Worm (Caenorhabditis elegans) whole organism, young adult: ENCODE data around the gene T26C5.5.

Experiments used
- B0019.2 ChIP-seq: fragments of 200-800 bp; sonication (Bioruptor generic); conservative IDR thresholded peaks from 2 replicates; pipeline ENCODE4 v1.3.6; 2022; ENCODE audit warnings: missing genetic modification reagents, missing genetic modification characterization, missing compliant biosample characterization
- C06A6.2 ChIP-seq: fragments of 200-800 bp; sonication (Bioruptor generic); conservative IDR thresholded peaks from 2 replicates; pipeline ENCODE4 v1.3.6; 2022; ENCODE audit warnings: missing genetic modification characterization, missing compliant biosample characterization
- D2030.7 ChIP-seq: fragments of 200-800 bp; sonication (Bioruptor generic); IDR thresholded peaks from 2 replicates; pipeline ENCODE4 v1.3.6; 2022; ENCODE audit warnings: missing genetic modification reagents, missing genetic modification characterization, missing compliant biosample characterization
- F33H1.4 ChIP-seq: fragments of 200-800 bp; sonication (Bioruptor generic); IDR thresholded peaks from 2 replicates; pipeline ENCODE4 v1.3.6; 2022; ENCODE audit warnings: missing genetic modification reagents, missing genetic modification characterization, missing compliant biosample characterization
- F49E8.2 ChIP-seq: sonication (generic microtip); optimal IDR thresholded peaks from 3 replicates; lab custom pipeline; 2017; ENCODE audit warnings: missing genetic modification characterization, mild to moderate bottlenecking, missing compliant biosample characterization, antibody characterized with exemption, moderate library complexity; ENCODE audit not compliant: insufficient read depth
- Y53G8AR.9 ChIP-seq: fragments of 200-800 bp; sonication (Bioruptor generic); conservative IDR thresholded peaks from 2 replicates; pipeline ENCODE4 v1.3.6; 2022; ENCODE audit warnings: missing genetic modification reagents, missing genetic modification characterization, missing compliant biosample characterization
- Y95B8A.8 ChIP-seq: fragments of 200-800 bp; sonication (Bioruptor generic); IDR thresholded peaks from 2 replicates; pipeline ENCODE4 v1.3.6; 2022; ENCODE audit warnings: missing genetic modification reagents, missing genetic modification characterization, missing compliant biosample characterization
- akir-1 ChIP-seq: fragments of 200-800 bp; sonication (Bioruptor generic); optimal IDR thresholded peaks from 2 replicates; lab custom pipeline; 2018; ENCODE audit warnings: mild to moderate bottlenecking, missing genetic modification characterization, moderate library complexity, missing compliant biosample characterization
- bed-1 ChIP-seq: fragments of 200-800 bp; sonication (Bioruptor generic); IDR thresholded peaks from 2 replicates; pipeline ENCODE4 v1.3.6; 2022; ENCODE audit warnings: missing genetic modification reagents, missing genetic modification characterization, missing compliant biosample characterization
- ceh-91 ChIP-seq: fragments of 200-800 bp; sonication (Bioruptor generic); IDR thresholded peaks from 2 replicates; pipeline ENCODE4 v1.3.6; 2022; ENCODE audit warnings: missing genetic modification reagents, missing genetic modification characterization, missing compliant biosample characterization
- dox-1 ChIP-seq: fragments of 200-800 bp; sonication (Bioruptor generic); IDR thresholded peaks from 2 replicates; pipeline ENCODE4 v1.3.6; 2022; ENCODE audit warnings: missing genetic modification reagents, missing genetic modification characterization, missing compliant biosample characterization
- dpff-1 ChIP-seq: sonication (generic microtip); optimal IDR thresholded peaks from 2 replicates; lab custom pipeline; 2017; ENCODE audit warnings: mild to moderate bottlenecking, missing genetic modification characterization, missing compliant biosample characterization
- dpl-1 ChIP-seq: fragments of 150-350 bp; optimal IDR thresholded peaks from 2 replicates; lab custom pipeline; 2014; ENCODE audit warnings: missing biosample characterization, missing genetic modification reagents, missing genetic modification characterization
- efl-1 ChIP-seq: fragments of 150-350 bp; optimal IDR thresholded peaks from 2 replicates; lab custom pipeline; 2014; ENCODE audit warnings: missing biosample characterization, missing genetic modification reagents, missing genetic modification characterization
- egl-44 ChIP-seq: fragments of 200-800 bp; sonication (Bioruptor generic); IDR thresholded peaks from 2 replicates; pipeline ENCODE4 v1.3.6; 2022; ENCODE audit warnings: missing genetic modification reagents, missing genetic modification characterization, missing compliant biosample characterization
- hlh-26 ChIP-seq: fragments of 200-800 bp; sonication (Bioruptor generic); conservative IDR thresholded peaks from 2 replicates; pipeline ENCODE4 v1.3.6; 2022; ENCODE audit warnings: missing genetic modification reagents, missing genetic modification characterization, missing compliant biosample characterization
- lin-54 ChIP-seq: fragments of 200-800 bp; sonication (Bioruptor generic); optimal IDR thresholded peaks from 2 replicates; lab custom pipeline; 2018; ENCODE audit warnings: mild to moderate bottlenecking, missing genetic modification characterization, missing compliant biosample characterization
- lsl-1 ChIP-seq: fragments of 200-800 bp; sonication (Bioruptor generic); optimal IDR thresholded peaks from 2 replicates; lab custom pipeline; 2018; ENCODE audit warnings: mild to moderate bottlenecking, missing genetic modification characterization, moderate library complexity, missing compliant biosample characterization
- madf-3 ChIP-seq: fragments of 200-800 bp; sonication (Bioruptor generic); IDR thresholded peaks from 2 replicates; pipeline ENCODE4 v1.3.6; 2022; ENCODE audit warnings: missing genetic modification reagents, missing genetic modification characterization, missing compliant biosample characterization
- madf-6 ChIP-seq: fragments of 200-800 bp; sonication (Bioruptor generic); IDR thresholded peaks from 2 replicates; pipeline ENCODE4 v1.3.6; 2022; ENCODE audit warnings: missing genetic modification reagents, missing genetic modification characterization, missing compliant biosample characterization
- madf-8 ChIP-seq: fragments of 200-800 bp; sonication (Bioruptor generic); conservative IDR thresholded peaks from 2 replicates; pipeline ENCODE4 v1.3.6; 2022; ENCODE audit warnings: missing genetic modification reagents, missing genetic modification characterization, missing compliant biosample characterization
- mel-28 ChIP-seq: sonication (generic microtip); optimal IDR thresholded peaks from 2 replicates; lab custom pipeline; 2016; ENCODE audit warnings: borderline replicate concordance, mild to moderate bottlenecking, missing genetic modification characterization, missing compliant biosample characterization
- mxl-1 ChIP-seq: sonication (generic microtip); optimal IDR thresholded peaks from 2 replicates; lab custom pipeline; 2016; ENCODE audit warnings: missing genetic modification characterization, missing compliant biosample characterization
- rcor-1 ChIP-seq: fragments of 200-800 bp; sonication (Bioruptor generic); IDR thresholded peaks from 2 replicates; pipeline ENCODE4 v1.3.6; 2022; ENCODE audit warnings: missing genetic modification reagents, missing genetic modification characterization, missing compliant biosample characterization
- rpc-1 ChIP-seq, 2 experiments: fragments of 150-350 bp in 1 of 2; sonication (generic microtip) in 1 of 2; optimal IDR thresholded peaks; 2 replicates each; lab custom pipeline; 2014 to 2018; ENCODE audit warnings: missing biosample characterization in 1 of 2, missing genetic modification characterization in 1 of 2, missing genetic modification reagents in 1 of 2, missing genotype in 1 of 2
- sdz-38 ChIP-seq: sonication (generic microtip); optimal IDR thresholded peaks from 2 replicates; lab custom pipeline; 2016; ENCODE audit warnings: missing genotype, missing genetic modification characterization, missing compliant biosample characterization
- snpc-1.1 ChIP-seq: sonication (generic microtip); optimal IDR thresholded peaks from 2 replicates; lab custom pipeline; 2017; ENCODE audit warnings: missing genetic modification characterization, mild to moderate bottlenecking, missing compliant biosample characterization, antibody characterized with exemption, moderate library complexity, missing genotype, missing genetic modification reagents; ENCODE audit not compliant: insufficient read depth
- snpc-1.3 ChIP-seq: sonication (generic microtip); optimal IDR thresholded peaks from 2 replicates; lab custom pipeline; 2017; ENCODE audit warnings: missing genetic modification characterization, mild to moderate bottlenecking, missing compliant biosample characterization, antibody characterized with exemption, moderate library complexity, missing genotype, missing genetic modification reagents; ENCODE audit not compliant: insufficient read depth
- snpc-3.4 ChIP-seq: sonication (generic microtip); optimal IDR thresholded peaks from 2 replicates; lab custom pipeline; 2017; ENCODE audit warnings: missing genetic modification characterization, mild to moderate bottlenecking, missing compliant biosample characterization, antibody characterized with exemption, moderate library complexity, missing genotype, missing genetic modification reagents
- snpc-4 ChIP-seq, 5 experiments: fragments of 150-350 bp in 1 of 5; sonication (generic microtip) in 4 of 5; optimal IDR thresholded peaks; 2 replicates each; lab custom pipeline; 2014 to 2018; ENCODE audit warnings: missing genetic modification characterization in 5 of 5, missing biosample characterization in 3 of 5, antibody characterized with exemption in 2 of 5, mild to moderate bottlenecking in 2 of 5, missing compliant biosample characterization in 2 of 5, missing genotype in 2 of 5, moderate library complexity in 2 of 5, missing genetic modification reagents in 1 of 5
- tbp1 ChIP-seq: fragments of 200-800 bp; sonication (Bioruptor generic); optimal IDR thresholded peaks from 2 replicates; lab custom pipeline; 2018; ENCODE audit warnings: mild to moderate bottlenecking, missing genetic modification characterization, missing compliant biosample characterization
- unc-130 ChIP-seq: sonication (generic microtip); optimal IDR thresholded peaks from 2 replicates; lab custom pipeline; 2016; ENCODE audit warnings: missing genetic modification reagents, missing genetic modification characterization, missing compliant biosample characterization
- xnd-1 ChIP-seq: sonication (generic microtip); optimal IDR thresholded peaks from 2 replicates; lab custom pipeline; 2016; ENCODE audit warnings: missing genotype, missing genetic modification reagents, missing genetic modification characterization, missing compliant biosample characterization
- zfh-2 ChIP-seq: fragments of 200-800 bp; sonication (Bioruptor generic); conservative IDR thresholded peaks from 2 replicates; pipeline ENCODE4 v1.3.6; 2022; ENCODE audit warnings: missing genetic modification reagents, missing genetic modification characterization, missing compliant biosample characterization
- ztf-18 ChIP-seq: sonication (generic microtip); optimal IDR thresholded peaks from 2 replicates; lab custom pipeline; 2016; ENCODE audit warnings: missing genotype, mild to moderate bottlenecking, missing genetic modification characterization, missing compliant biosample characterization
- ztf-25 ChIP-seq: fragments of 200-800 bp; sonication (Bioruptor generic); IDR thresholded peaks from 2 replicates; pipeline ENCODE4 v1.3.6; 2022; ENCODE audit warnings: missing genetic modification reagents, missing genetic modification characterization, missing compliant biosample characterization
- ztf-28 ChIP-seq: fragments of 200-800 bp; sonication (Bioruptor generic); IDR thresholded peaks from 2 replicates; pipeline ENCODE4 v1.3.6; 2022; ENCODE audit warnings: missing genetic modification reagents, missing genetic modification characterization, missing compliant biosample characterization

The T26C5.5 gene

DNA sequence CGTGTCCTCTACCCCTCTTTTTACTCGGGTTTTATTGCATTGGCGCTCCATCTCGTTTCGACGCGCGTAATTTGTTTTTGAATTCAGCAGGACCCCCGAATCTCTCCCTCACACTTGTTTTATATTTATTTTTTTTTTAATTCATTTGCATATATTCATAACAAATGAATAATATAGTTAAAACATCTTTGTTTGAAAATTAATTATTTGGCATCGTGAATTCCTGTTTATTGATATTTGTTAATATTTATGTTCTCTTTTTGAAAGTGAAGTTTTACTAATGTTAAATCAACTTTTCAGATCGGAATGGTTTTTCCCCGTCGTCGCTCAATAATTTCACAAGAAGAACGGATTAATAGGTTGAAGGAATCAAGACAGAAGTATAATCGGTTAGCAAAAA lies 23.6 kb downstream of the T26C5.5 start, which contains the start of gene ZK1067.3:
ZK1067.3 (plus strand) TSS at position 301 of the 400 bp plus-strand sequence.
- TF ChIP-seq akir-1 (GFP tag; lab: Kevin White, UChicago) (no peak), rpc-1 (optimal IDR thresholded peaks at IDR 0.05; lab: Kevin White, UChicago) (no peak), rpc-1 (tag; optimal IDR thresholded peaks at IDR 0.05; lab: Kevin White, UChicago) (no peak), dpff-1 (no peak), snpc-4 (GFP tag; optimal IDR thresholded peaks at IDR 0.05; lab: Kevin White, UChicago) (no peak), snpc-4 (tag; optimal IDR thresholded peaks at IDR 0.05; lab: Kevin White, UChicago) (no peak), C06A6.2 (GFP tag; lab: Robert Waterston, UW) (no peak), ztf-25 (GFP tag; lab: Robert Waterston, UW) (no peak), tbp1 (GFP tag; lab: Kevin White, UChicago) (no peak), Y95B8A.8 (no peak), ztf-28 (GFP tag; lab: Robert Waterston, UW) (no peak), madf-3 (GFP tag; lab: Robert Waterston, UW) (no peak), dpl-1 (no peak), bed-1 (no peak), mel-28 (tag; lab: Kevin White, UChicago) (no peak)

ce11 chrII:9213055-9213708 lies 33.4 kb downstream of the T26C5.5 start, which contains the start of gene znfx-1:
Gene znfx-1, plus strand, starts transcription at chrII:9213658.
- peak; percentile 62 for TF ChIP-seq snpc-1.3 (tag; lab: Kevin White, UChicago)
- TF ChIP-seq ceh-91, result peak; percentile 80
- no peak for TF ChIP-seq egl-44 (GFP tag; lab: Robert Waterston, UW)
- peak; percentile 60; the same call in 1 of the 2 replicates for TF ChIP-seq B0019.2 (GFP tag; lab: Robert Waterston, UW)
- TF ChIP-seq hlh-26, result no peak
- TF ChIP-seq zfh-2 (GFP tag; lab: Robert Waterston, UW), result no peak
- peak; percentile 96 for TF ChIP-seq madf-6 (GFP tag; lab: Robert Waterston, UW)
- TF ChIP-seq tbp1 (GFP tag; lab: Kevin White, UChicago), result peak; percentile 50
- TF ChIP-seq ztf-18 (tag; lab: Kevin White, UChicago), result no peak
- TF ChIP-seq F49E8.2, result peak; percentile 75
- peak; percentile 96 for TF ChIP-seq lsl-1 (GFP tag; lab: Kevin White, UChicago)
- TF ChIP-seq rcor-1 (GFP tag; lab: Robert Waterston, UW), result peak; percentile 51; the same call in 1 of the 2 replicates
- TF ChIP-seq snpc-3.4, result peak; percentile 84
- peak; percentile 86 for TF ChIP-seq madf-8 (GFP tag; lab: Robert Waterston, UW)
- TF ChIP-seq lin-54 (GFP tag; lab: Kevin White, UChicago), result peak; percentile 44
- peak; percentile 90 for TF ChIP-seq xnd-1 (tag; lab: Kevin White, UChicago)
- TF ChIP-seq rpc-1 (optimal IDR thresholded peaks at IDR 0.05; lab: Kevin White, UChicago), result no peak
- TF ChIP-seq rpc-1 (tag; optimal IDR thresholded peaks at IDR 0.05; lab: Kevin White, UChicago), result peak; percentile 0
- TF ChIP-seq Y53G8AR.9, result 0 out of 2 replicates have a peak, but pooled peaks have one; percentile 24
- no peak for TF ChIP-seq mxl-1 (tag; lab: Kevin White, UChicago)
- TF ChIP-seq snpc-1.1 (tag; lab: Kevin White, UChicago), result peak; percentile 79
- TF ChIP-seq dox-1 (GFP tag; lab: Robert Waterston, UW), result 0 out of 2 replicates have a peak, but pooled peaks have one; percentile 24
- TF ChIP-seq unc-130 (GFP tag; lab: Kevin White, UChicago), result peak; percentile 34
- TF ChIP-seq F33H1.4, result peak; percentile 96
- peak; percentile 93 for TF ChIP-seq efl-1 (GFP tag; lab: Kevin White, UChicago)
- peak; percentile 85 for TF ChIP-seq D2030.7 (GFP tag; lab: Robert Waterston, UW)
- TF ChIP-seq dpl-1, result peak; percentile 83
- TF ChIP-seq sdz-38 (tag; lab: Kevin White, UChicago), result no peak
- peak; percentile 13 for TF ChIP-seq snpc-4 (GFP tag; optimal IDR thresholded peaks at IDR 0.05; lab: Kevin White, UChicago)
- TF ChIP-seq snpc-4 (tag; optimal IDR thresholded peaks at IDR 0.05; lab: Kevin White, UChicago), result peak in 3 of 4 experiments; percentile 16 to 27 (median 18)
